Worm (Caenorhabditis elegans) whole organism, mixed stage, embryonic: ENCODE measurements around the gene lys-6.

Source experiments
- M03D4.4 ChIP-seq: sonication (generic microtip); optimal IDR thresholded peaks from 2 replicates; lab custom pipeline; 2017; ENCODE audit warnings: mild to moderate bottlenecking, missing genetic modification characterization, missing compliant biosample characterization
- blmp-1 ChIP-seq: fragments of 150-350 bp; optimal IDR thresholded peaks from 2 replicates; lab custom pipeline; 2014; ENCODE audit warnings: missing biosample characterization, missing genetic modification characterization
- cnd-1 ChIP-seq: fragments of 200-800 bp; sonication (Bioruptor generic); optimal IDR thresholded peaks from 2 replicates; lab custom pipeline; 2018; ENCODE audit warnings: mild to moderate bottlenecking, missing genetic modification characterization, missing compliant biosample characterization
- elt-3 ChIP-seq: fragments of 150-350 bp; optimal IDR thresholded peaks from 2 replicates; lab custom pipeline; 2014; ENCODE audit warnings: missing biosample characterization, missing genetic modification characterization
- flh-1 ChIP-seq: fragments of 200-800 bp; sonication (Bioruptor generic); optimal IDR thresholded peaks from 2 replicates; lab custom pipeline; 2018; ENCODE audit warnings: mild to moderate bottlenecking, missing genetic modification characterization, moderate library complexity, missing compliant biosample characterization
- lin-13 ChIP-seq: fragments of 150-350 bp; optimal IDR thresholded peaks from 2 replicates; lab custom pipeline; 2014; ENCODE audit warnings: missing biosample characterization, missing genetic modification characterization
- mep-1 ChIP-seq: fragments of 150-350 bp; optimal IDR thresholded peaks from 2 replicates; lab custom pipeline; 2017; ENCODE audit warnings: missing biosample characterization, missing genetic modification reagents, missing genetic modification characterization, inconsistent platforms
- mls-2 ChIP-seq: sonication (generic microtip); optimal IDR thresholded peaks from 2 replicates; lab custom pipeline; 2016; ENCODE audit warnings: mild to moderate bottlenecking, missing genetic modification characterization, moderate library complexity, missing compliant biosample characterization
- nhr-12 ChIP-seq: fragments of 150-350 bp; optimal IDR thresholded peaks from 2 replicates; lab custom pipeline; 2014; ENCODE audit warnings: missing biosample characterization, missing genetic modification characterization
- nhr-237 ChIP-seq: fragments of 150-350 bp; optimal IDR thresholded peaks from 2 replicates; lab custom pipeline; 2014; ENCODE audit warnings: missing biosample characterization, missing genetic modification characterization
- nhr-28 ChIP-seq: fragments of 150-350 bp; optimal IDR thresholded peaks from 2 replicates; lab custom pipeline; 2014; ENCODE audit warnings: missing biosample characterization, missing genetic modification characterization
- nhr-76 ChIP-seq: sonication (generic microtip); optimal IDR thresholded peaks from 2 replicates; lab custom pipeline; 2017; ENCODE audit warnings: missing biosample characterization, missing genetic modification characterization
- unc-62 ChIP-seq: fragments of 150-350 bp; optimal IDR thresholded peaks from 2 replicates; lab custom pipeline; 2014; ENCODE audit warnings: missing biosample characterization, missing genetic modification reagents, missing genetic modification characterization
- zip-8 ChIP-seq: fragments of 150-350 bp; optimal IDR thresholded peaks from 2 replicates; lab custom pipeline; 2014; ENCODE audit warnings: missing biosample characterization, missing genetic modification characterization

The lys-6 gene

ce11 chrIV:11578492-11578891, 49.3 kb downstream of the lys-6 start, which contains the start of gene rib-1:
Gene rib-1, plus strand, starts transcription at chrIV:11578792.
- TF ChIP-seq nhr-12 (no peak), mep-1 (tag; lab: Kevin White, UChicago) (no peak), nhr-76 (tag; lab: Kevin White, UChicago) (no peak), elt-3 (tag; lab: Kevin White, UChicago) (no peak), unc-62 (no peak), lin-13 (no peak), M03D4.4 (no peak), blmp-1 (tag; lab: Kevin White, UChicago) (no peak), mls-2 (tag; lab: Kevin White, UChicago) (no peak), zip-8 (tag; lab: Kevin White, UChicago) (no peak), nhr-237 (tag; lab: Kevin White, UChicago) (no peak), flh-1 (GFP tag; lab: Kevin White, UChicago) (no peak), cnd-1 (tag; lab: Kevin White, UChicago) (no peak), nhr-28 (no peak)
